Fruit fly (Drosophila melanogaster): ENCODE measurements around the gene CG14573.
A peak's percentile ranks its signal among the peaks of the same experiment; 100 is the strongest.

CG14573 gene

DNA sequence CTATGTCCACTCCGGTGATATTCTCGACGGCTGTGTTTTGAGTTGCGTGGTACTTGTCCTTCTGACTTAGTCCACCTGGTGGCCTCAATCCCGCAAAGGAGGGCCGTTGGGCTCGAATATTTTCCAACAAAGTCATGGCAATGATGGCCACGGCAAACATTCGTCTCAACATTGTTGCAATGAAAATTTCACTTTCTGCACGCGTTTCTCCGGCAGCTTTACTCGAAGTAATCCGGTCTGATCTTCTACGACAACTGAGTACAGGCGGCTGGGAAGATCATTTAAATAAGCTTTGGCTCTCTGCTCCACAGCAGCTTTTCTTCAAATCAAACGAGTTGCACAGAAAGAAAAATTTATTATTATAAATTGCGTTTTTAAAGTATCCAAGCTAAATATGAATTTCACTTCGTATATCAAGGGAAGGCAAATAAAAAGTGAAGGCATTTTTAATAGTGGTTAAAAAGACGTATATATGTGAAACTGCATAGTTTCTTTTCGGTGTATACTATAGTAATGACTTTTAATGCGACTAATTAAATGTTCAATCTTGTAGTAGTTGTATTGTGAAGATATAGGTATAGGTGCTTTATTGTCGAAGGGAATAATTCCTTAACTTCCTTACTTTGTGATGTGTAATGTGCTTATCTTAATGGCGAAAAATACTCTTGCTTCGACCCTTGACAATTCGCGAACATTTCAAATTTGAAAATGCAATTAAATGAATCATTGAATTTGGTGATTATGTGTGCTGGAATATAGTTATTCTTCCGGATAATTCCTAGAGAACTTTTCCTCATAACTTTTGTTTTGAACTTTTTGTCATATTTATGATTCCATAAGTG lies 4.5 kb downstream of the CG14573 start, which contains the start of gene CG14567 (continued):
- TF ChIP-seq CG14667 (GFP tag; IDR thresholded peaks at IDR 0.05) (no peak), peb (GFP tag; IDR thresholded peaks at IDR 0.05) (no peak), luna (GFP tag; optimal IDR thresholded peaks at IDR 0.05) (no peak), E2f1 (GFP tag; IDR thresholded peaks at IDR 0.05) (no peak), CG2202 (tag; optimal IDR thresholded peaks at IDR 0.05) (no peak), Mrtf (GFP tag; IDR thresholded peaks at IDR 0.05) (no peak), her (GFP tag; optimal IDR thresholded peaks at IDR 0.05) (no peak), rib (GFP tag; IDR thresholded peaks at IDR 0.05) (no peak), CG12299 (tag; optimal IDR thresholded peaks at IDR 0.05) (no peak), CG15514 (GFP tag; optimal IDR thresholded peaks at IDR 0.05) (no peak), lov (optimal IDR thresholded peaks at IDR 0.05) (no peak), lov (GFP tag; IDR thresholded peaks at IDR 0.05) (no peak), bowl (GFP tag; IDR thresholded peaks at IDR 0.05) (no peak), CG11085 (GFP tag; IDR thresholded peaks at IDR 0.05) (no peak), CG3838 (GFP tag; optimal IDR thresholded peaks at IDR 0.05) (no peak), danr (GFP tag; IDR thresholded peaks at IDR 0.05) (no peak), CG10366 (GFP tag; IDR thresholded peaks at IDR 0.05) (peak; percentile 21; the same call in 1 of the 2 replicates), stc (GFP tag; IDR thresholded peaks at IDR 0.05) (peak; percentile 38; the same call in 1 of the 2 replicates), CG8924 (tag; optimal IDR thresholded peaks at IDR 0.05) (peak; percentile 1), abd-A (tag; optimal IDR thresholded peaks at IDR 0.05) (no peak), CG13775 (GFP tag; optimal IDR thresholded peaks at IDR 0.05) (no peak), CG4424 (GFP tag; optimal IDR thresholded peaks at IDR 0.05) (peak; percentile 21), CG3281 (GFP tag; optimal IDR thresholded peaks at IDR 0.05) (no peak), CG11247 (GFP tag; IDR thresholded peaks at IDR 0.05) (peak; percentile 48; the same call in 1 of the 2 replicates), kah (GFP tag; optimal IDR thresholded peaks at IDR 0.05) (no peak), dpn (GFP tag; optimal IDR thresholded peaks at IDR 0.05) (peak in 1 of 2 experiments; percentile 8), Hr78 (GFP tag; optimal IDR thresholded peaks at IDR 0.05) (no peak), Rfx (GFP tag; IDR thresholded peaks at IDR 0.05) (peak; percentile 43; the same call in 1 of the 2 replicates), CG4854 (GFP tag; optimal IDR thresholded peaks at IDR 0.05) (no peak), CG9609 (GFP tag; optimal IDR thresholded peaks at IDR 0.05) (no peak), CG7839 (tag; optimal IDR thresholded peaks at IDR 0.05) (peak; percentile 52), ash1 (GFP tag; optimal IDR thresholded peaks at IDR 0.05) (no peak), zen2 (GFP tag; IDR thresholded peaks at IDR 0.05; ENCODE audit: partially characterized antibody) (no peak), grau (tag; optimal IDR thresholded peaks at IDR 0.05) (peak; percentile 30), mam (GFP tag; optimal IDR thresholded peaks at IDR 0.05) (no peak), wek (GFP tag; optimal IDR thresholded peaks at IDR 0.05) (no peak), ttk (GFP tag; IDR thresholded peaks at IDR 0.05) (0 out of 2 replicates have a peak, but pooled peaks have one; percentile 27), Fer1 (GFP tag; optimal IDR thresholded peaks at IDR 0.05) (no peak), pan (optimal IDR thresholded peaks at IDR 0.05) (no peak), pan (GFP tag; optimal IDR thresholded peaks at IDR 0.05 in 1 of 2, IDR thresholded peaks at IDR 0.05 in 1 of 2) (peak in 1 of 2 experiments; percentile 64), tgo (GFP tag; IDR thresholded peaks at IDR 0.05) (peak; percentile 45; the same call in 2 of the 3 replicates), CG9437 (GFP tag; optimal IDR thresholded peaks at IDR 0.05) (no peak), fd102C (GFP tag; optimal IDR thresholded peaks at IDR 0.05) (no peak), CG9727 (GFP tag; optimal IDR thresholded peaks at IDR 0.05) (no peak), ewg (GFP tag; optimal IDR thresholded peaks at IDR 0.05) (peak; percentile 30), CG1832 (GFP tag; optimal IDR thresholded peaks at IDR 0.05) (no peak), bab2 (GFP tag; optimal IDR thresholded peaks at IDR 0.05) (no peak), CG2889 (GFP tag; IDR thresholded peaks at IDR 0.05) (no peak), CG15073 (GFP tag; optimal IDR thresholded peaks at IDR 0.05) (no peak), Bgb (GFP tag; IDR thresholded peaks at IDR 0.05; ENCODE audit: partially characterized antibody) (no peak)
